Fruit fly (Drosophila melanogaster) whole organism, embryonic: ENCODE results near the gene CG44836.

Experiments used
- Dref ChIP-seq: fragments of 200-800 bp; sonication (Bioruptor generic); IDR thresholded peaks from 2 replicates; pipeline ENCODE4 v1.3.6; 2022; ENCODE audit warnings: missing biosample characterization, missing genetic modification characterization
- sc ChIP-seq, 3 experiments: fragments of >200 bp in 2 of 3; fragments of 200-800 bp in 1 of 3; sonication (Bioruptor generic) in 1 of 3; optimal IDR thresholded peaks; 2 replicates in 2 of 3; 3 replicates in 1 of 3; lab custom pipeline; 2017; ENCODE audit warnings: mild to moderate bottlenecking in 1 of 3, missing biosample characterization in 1 of 3, missing genetic modification characterization in 1 of 3, missing genetic modification reagents in 1 of 3

dm6 chr3L:16391257-16391656 lies 8.8 kb downstream of the CG44836 start:
- no peak for TF ChIP-seq sc (optimal IDR thresholded peaks at IDR 0.05; lab: Kevin White, UChicago)
- no peak for TF ChIP-seq sc (GFP tag; optimal IDR thresholded peaks at IDR 0.05; lab: Kevin White, UChicago)
- no peak for TF ChIP-seq Dref (GFP tag; lab: Robert Waterston, UW)
